Fruit fly (Drosophila melanogaster): ENCODE data around the gene CG7742.

CG7742 gene

DNA sequence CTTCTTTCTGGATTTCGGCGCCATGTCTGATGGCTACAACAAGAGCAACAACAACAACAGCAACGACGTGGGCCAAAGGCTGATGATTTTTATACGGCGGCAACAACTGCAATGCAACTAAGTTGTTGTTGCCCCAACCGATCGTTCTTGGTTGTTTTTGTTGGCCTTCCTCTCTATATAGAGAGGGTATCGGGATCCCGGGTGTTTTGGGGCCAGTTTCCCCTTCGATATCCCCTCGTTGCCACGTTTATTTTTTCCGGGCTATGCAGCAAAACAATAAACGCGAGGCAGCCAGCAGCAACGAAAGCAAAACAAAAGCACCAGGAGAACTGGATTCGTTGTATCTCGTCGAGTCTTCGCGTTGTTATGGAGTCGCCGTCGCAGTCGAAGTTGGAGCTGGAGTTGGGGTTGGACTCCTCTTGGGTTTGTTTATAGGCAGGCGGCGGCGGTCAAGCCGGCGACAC lies 21.5 kb upstream of the CG7742 start:
- TF ChIP-seq CG13204 (GFP tag; optimal IDR thresholded peaks at IDR 0.05) (peak; percentile 89), Pif1A (GFP tag; optimal IDR thresholded peaks at IDR 0.05) (no peak), gl (tag; optimal IDR thresholded peaks at IDR 0.05) (peak; percentile 42), CG9948 (tag; optimal IDR thresholded peaks at IDR 0.05) (no peak), fd96Ca (GFP tag; IDR thresholded peaks at IDR 0.05) (no peak), CG10348 (GFP tag; IDR thresholded peaks at IDR 0.05) (no peak), CG32121 (GFP tag; IDR thresholded peaks at IDR 0.05) (no peak), CG12605 (GFP tag; IDR thresholded peaks at IDR 0.05) (no peak), CG14655 (GFP tag; optimal IDR thresholded peaks at IDR 0.05) (peak; percentile 38), CG15710 (tag; optimal IDR thresholded peaks at IDR 0.05) (peak; percentile 17), CG17806 (tag; optimal IDR thresholded peaks at IDR 0.05) (no peak), Ets98B (GFP tag; IDR thresholded peaks at IDR 0.05) (no peak), CG34367 (tag; optimal IDR thresholded peaks at IDR 0.05) (no peak), CG4496 (GFP tag; IDR thresholded peaks at IDR 0.05) (0 out of 3 replicates have a peak, but pooled peaks have one; percentile 51), Snoo (tag; optimal IDR thresholded peaks at IDR 0.05) (no peak), EcR (GFP tag; optimal IDR thresholded peaks at IDR 0.05) (peak; percentile 47), rn (GFP tag; IDR thresholded peaks at IDR 0.05) (no peak), CG8159 (tag; optimal IDR thresholded peaks at IDR 0.05) (no peak), Pif1B (GFP tag; optimal IDR thresholded peaks at IDR 0.05) (peak; percentile 3), D1 (tag; optimal IDR thresholded peaks at IDR 0.05) (no peak), CG8301 (tag; optimal IDR thresholded peaks at IDR 0.05) (no peak)

- TF ChIP-seq CG8301 (tag; optimal IDR thresholded peaks at IDR 0.05) (no peak), D1 (tag; optimal IDR thresholded peaks at IDR 0.05) (no peak), CG13204 (GFP tag; optimal IDR thresholded peaks at IDR 0.05) (peak; percentile 1)
Measured at dm6 chr2L:5234714-5235298, 19.9 kb upstream of the CG7742 start.

DNA sequence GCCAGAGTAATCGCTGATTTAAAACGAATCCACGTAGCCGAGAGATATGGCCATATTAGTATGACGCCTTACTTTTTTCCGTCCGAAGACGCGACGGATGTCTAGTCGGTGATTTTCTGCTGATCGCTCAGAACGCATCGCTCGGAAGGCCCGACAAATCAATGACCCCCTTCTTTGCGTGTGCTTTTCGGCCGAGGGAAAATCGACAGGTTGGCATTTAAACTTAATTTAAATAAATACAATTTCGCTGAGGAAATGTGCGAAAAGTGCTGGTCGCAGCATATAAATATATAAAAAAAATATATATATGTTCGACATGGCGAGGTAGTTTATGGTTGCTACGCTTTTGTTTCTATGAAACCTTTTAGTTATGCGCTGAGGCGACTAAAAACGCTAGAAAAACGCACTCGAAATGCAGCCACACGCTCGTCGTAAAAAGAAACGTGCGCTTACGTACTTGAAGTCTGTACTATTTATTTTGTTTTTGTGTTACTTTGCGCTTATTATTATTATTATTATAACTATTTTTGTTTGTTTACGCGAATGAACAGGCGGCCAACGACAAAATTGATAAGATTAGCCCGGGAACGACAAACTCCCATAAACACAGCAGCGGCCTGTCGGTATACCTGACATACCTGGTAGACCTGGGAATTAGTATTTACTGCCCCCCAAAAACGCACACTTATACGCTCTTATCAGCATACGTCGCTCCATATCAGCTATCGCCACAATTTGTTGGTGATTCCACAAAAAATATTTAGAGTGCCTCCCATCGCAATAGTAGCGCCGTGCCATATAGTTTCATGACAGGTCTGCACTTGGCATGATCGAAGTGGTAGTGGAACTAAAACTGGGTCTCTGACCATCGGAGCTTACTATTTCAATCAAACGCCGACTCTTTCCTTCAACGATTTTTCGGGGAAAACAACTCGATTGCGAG lies 18.4 kb upstream of the CG7742 start:
- TF ChIP-seq Pif1B (GFP tag; optimal IDR thresholded peaks at IDR 0.05) (no peak), D1 (tag; optimal IDR thresholded peaks at IDR 0.05) (no peak), CG32121 (GFP tag; IDR thresholded peaks at IDR 0.05) (no peak), CG10348 (GFP tag; IDR thresholded peaks at IDR 0.05) (no peak), CG15710 (tag; optimal IDR thresholded peaks at IDR 0.05) (no peak), Ets98B (GFP tag; IDR thresholded peaks at IDR 0.05) (no peak), CG34367 (tag; optimal IDR thresholded peaks at IDR 0.05) (no peak), CG8301 (tag; optimal IDR thresholded peaks at IDR 0.05) (no peak), CG8159 (tag; optimal IDR thresholded peaks at IDR 0.05) (no peak), Pif1A (GFP tag; optimal IDR thresholded peaks at IDR 0.05) (no peak), Snoo (tag; optimal IDR thresholded peaks at IDR 0.05) (no peak), gl (tag; optimal IDR thresholded peaks at IDR 0.05) (no peak), CG9948 (tag; optimal IDR thresholded peaks at IDR 0.05) (no peak), CG17806 (tag; optimal IDR thresholded peaks at IDR 0.05) (no peak), rn (GFP tag; IDR thresholded peaks at IDR 0.05) (no peak)

DNA sequence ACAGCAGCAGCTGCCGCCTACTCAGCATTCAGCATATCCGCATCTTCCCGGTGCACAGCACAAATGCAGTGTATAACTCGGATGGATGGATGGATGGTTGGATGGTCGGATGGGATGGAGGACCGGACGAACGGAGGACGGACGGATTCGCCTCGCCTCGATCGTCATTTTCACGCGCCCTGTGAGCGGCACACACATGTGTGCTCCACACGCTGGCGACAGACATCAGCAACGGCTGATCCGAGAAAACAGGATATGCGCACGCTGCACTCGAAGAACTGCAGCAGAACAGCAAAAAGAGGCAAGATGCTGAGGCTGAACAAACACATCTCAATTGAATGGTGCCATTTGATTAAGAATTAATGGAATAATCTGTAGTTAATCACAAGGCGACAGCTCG lies 17.3 kb upstream of the CG7742 start:
- TF ChIP-seq CG15710 (tag; optimal IDR thresholded peaks at IDR 0.05) (no peak), CG8301 (tag; optimal IDR thresholded peaks at IDR 0.05) (no peak), CG12605 (GFP tag; IDR thresholded peaks at IDR 0.05) (no peak), CG13204 (GFP tag; optimal IDR thresholded peaks at IDR 0.05) (peak; percentile 59), CG17806 (tag; optimal IDR thresholded peaks at IDR 0.05) (no peak), CG4496 (GFP tag; IDR thresholded peaks at IDR 0.05) (peak; percentile 32; the same call in 1 of the 3 replicates), CG14655 (GFP tag; optimal IDR thresholded peaks at IDR 0.05) (no peak)

dm6 chr2L:5231437-5231836 lies 16.6 kb upstream of the CG7742 start:
- TF ChIP-seq fd96Ca (GFP tag; IDR thresholded peaks at IDR 0.05) (no peak), Pif1B (GFP tag; optimal IDR thresholded peaks at IDR 0.05) (no peak), CG17806 (tag; optimal IDR thresholded peaks at IDR 0.05) (peak; percentile 6), CG9948 (tag; optimal IDR thresholded peaks at IDR 0.05) (peak; percentile 8), Pif1A (GFP tag; optimal IDR thresholded peaks at IDR 0.05) (peak; percentile 36), CG8159 (tag; optimal IDR thresholded peaks at IDR 0.05) (peak; percentile 0), Snoo (tag; optimal IDR thresholded peaks at IDR 0.05) (peak; percentile 28), CG15710 (tag; optimal IDR thresholded peaks at IDR 0.05) (peak; percentile 5), Ets98B (GFP tag; IDR thresholded peaks at IDR 0.05) (no peak), EcR (GFP tag; optimal IDR thresholded peaks at IDR 0.05) (no peak), CG12605 (GFP tag; IDR thresholded peaks at IDR 0.05) (no peak)

DNA sequence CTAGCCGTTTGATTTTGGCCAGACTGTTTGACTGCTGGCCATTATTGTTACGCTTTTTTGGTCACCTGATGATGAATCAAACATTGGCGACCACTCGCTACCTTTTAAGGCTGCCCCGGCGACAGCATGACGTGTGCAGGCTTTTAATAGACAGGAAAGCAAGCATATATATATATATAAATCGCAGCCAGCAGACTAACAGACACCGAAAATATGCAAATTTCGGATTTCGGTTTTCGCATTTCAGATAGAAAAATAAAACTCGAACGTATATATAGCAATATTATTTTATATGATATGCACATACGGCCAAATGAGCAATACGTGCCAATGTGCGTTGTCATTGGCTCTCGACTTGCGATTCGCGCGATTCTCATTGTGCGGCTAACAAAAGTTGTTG lies 15.9 kb upstream of the CG7742 start:
- TF ChIP-seq CG13204 (GFP tag; optimal IDR thresholded peaks at IDR 0.05) (no peak), CG14655 (GFP tag; optimal IDR thresholded peaks at IDR 0.05) (no peak), CG8301 (tag; optimal IDR thresholded peaks at IDR 0.05) (no peak), gl (tag; optimal IDR thresholded peaks at IDR 0.05) (no peak), fd96Ca (GFP tag; IDR thresholded peaks at IDR 0.05) (no peak), CG15710 (tag; optimal IDR thresholded peaks at IDR 0.05) (no peak), EcR (GFP tag; optimal IDR thresholded peaks at IDR 0.05) (no peak)
